Worm (Caenorhabditis elegans): ENCODE data around the gene cutl-1.

ce11 chrV:13380980-13381379, 24.9 kb downstream of the cutl-1 start, which contains the start of gene cpz-2:
- no peak for TF ChIP-seq ceh-16 (tag; optimal IDR thresholded peaks at IDR 0.05)
- no peak for TF ChIP-seq snpc-4 (tag; optimal IDR thresholded peaks at IDR 0.05)
- no peak for TF ChIP-seq unc-39 (tag; optimal IDR thresholded peaks at IDR 0.05)
- no peak for TF ChIP-seq nhr-28 (tag; optimal IDR thresholded peaks at IDR 0.05)
- TF ChIP-seq elt-3 (tag; optimal IDR thresholded peaks at IDR 0.05) = no peak
- no peak for TF ChIP-seq ceh-82 (tag; optimal IDR thresholded peaks at IDR 0.05)

All from whole organism, L3 larva.